Fruit fly (Drosophila melanogaster) whole organism, embryonic: Measurements from ENCODE around the gene Apoltp.
A peak's percentile ranks its signal among the peaks of the same experiment; 100 is the strongest.

Experiments
- B-H2 ChIP-seq: fragments of 200-800 bp; sonication (Bioruptor generic); optimal IDR thresholded peaks from 2 replicates; lab custom pipeline; 2018; ENCODE audit warnings: missing biosample characterization, mild to moderate bottlenecking, missing genetic modification characterization
- CG12236 ChIP-seq: fragments of 200-800 bp; sonication (Bioruptor generic); optimal IDR thresholded peaks from 2 replicates; lab custom pipeline; 2016; ENCODE audit warnings: missing biosample characterization, missing genetic modification characterization
- CG14014 ChIP-seq: fragments of 200-800 bp; sonication (Bioruptor generic); IDR thresholded peaks from 2 replicates; pipeline ENCODE4 v1.3.6; 2022; ENCODE audit warnings: missing biosample characterization, missing genetic modification characterization
- CG14667 ChIP-seq: fragments of 200-800 bp; sonication (Bioruptor generic); IDR thresholded peaks from 2 replicates; pipeline ENCODE4 v1.3.6; 2022; ENCODE audit warnings: missing biosample characterization, missing genetic modification characterization
- CG15011 ChIP-seq: fragments of 200-800 bp; sonication (Bioruptor generic); optimal IDR thresholded peaks from 3 replicates; lab custom pipeline; 2018; ENCODE audit warnings: missing biosample characterization, mild to moderate bottlenecking, missing genetic modification characterization
- CG17328 ChIP-seq: fragments of 200-800 bp; sonication (Bioruptor generic); IDR thresholded peaks from 2 replicates; pipeline ENCODE4 v1.3.6; 2022; ENCODE audit warnings: missing biosample characterization, missing genetic modification characterization
- CG3065 ChIP-seq: fragments of 200-800 bp; sonication (Bioruptor generic); optimal IDR thresholded peaks from 2 replicates; lab custom pipeline; 2016; ENCODE audit warnings: missing biosample characterization, missing genetic modification characterization
- CG31365 ChIP-seq: fragments of 200-800 bp; sonication (Bioruptor generic); optimal IDR thresholded peaks from 2 replicates; lab custom pipeline; 2018; ENCODE audit warnings: missing biosample characterization, mild to moderate bottlenecking, missing genetic modification characterization
- CG3163 ChIP-seq: fragments of 200-800 bp; sonication (Bioruptor generic); optimal IDR thresholded peaks from 3 replicates; lab custom pipeline; 2016; ENCODE audit warnings: missing biosample characterization, missing genetic modification characterization
- CG3281 ChIP-seq: fragments of 200-800 bp; sonication (Bioruptor generic); optimal IDR thresholded peaks from 3 replicates; lab custom pipeline; 2017; ENCODE audit warnings: missing biosample characterization, mild to moderate bottlenecking, missing genetic modification characterization
- CG33557 ChIP-seq: fragments of 200-800 bp; sonication (Bioruptor generic); optimal IDR thresholded peaks from 2 replicates; lab custom pipeline; 2019; ENCODE audit warnings: missing biosample characterization, mild to moderate bottlenecking, missing genetic modification characterization, moderate library complexity
- CG34224 ChIP-seq: fragments of 200-800 bp; sonication (Bioruptor generic); IDR thresholded peaks from 3 replicates; pipeline ENCODE4 v1.3.6; 2022; ENCODE audit warnings: missing biosample characterization, missing genetic modification characterization; ENCODE audit not compliant: partially characterized antibody
- CG7372 ChIP-seq: fragments of 200-800 bp; sonication (Bioruptor generic); IDR thresholded peaks from 2 replicates; pipeline ENCODE4 v1.3.6; 2022; ENCODE audit warnings: missing biosample characterization, missing genetic modification characterization
- CG7556 ChIP-seq: fragments of 200-800 bp; sonication (Bioruptor generic); optimal IDR thresholded peaks from 2 replicates; lab custom pipeline; 2017; ENCODE audit warnings: missing biosample characterization, mild to moderate bottlenecking, missing genetic modification characterization
- CG8765 ChIP-seq: fragments of 200-800 bp; sonication (Bioruptor generic); IDR thresholded peaks from 2 replicates; pipeline ENCODE4 v1.3.6; 2022; ENCODE audit warnings: missing biosample characterization, missing genetic modification characterization
- Eip74EF ChIP-seq, 2 experiments: fragments of 200-800 bp in 1 of 2; fragments of >200 bp in 1 of 2; sonication (Bioruptor generic) in 1 of 2; optimal IDR thresholded peaks; 2 replicates each; lab custom pipeline; 2017 to 2019; ENCODE audit warnings: missing biosample characterization in 2 of 2, missing genetic modification characterization in 2 of 2, mild to moderate bottlenecking in 1 of 2, moderate library complexity in 1 of 2
- Fer2 ChIP-seq: fragments of 200-800 bp; sonication (Bioruptor generic); optimal IDR thresholded peaks from 2 replicates; lab custom pipeline; 2018; ENCODE audit warnings: missing biosample characterization, mild to moderate bottlenecking, missing genetic modification characterization, moderate library complexity
- HLH4C ChIP-seq: fragments of 200-800 bp; sonication (Bioruptor generic); IDR thresholded peaks from 3 replicates; pipeline ENCODE4 v1.3.6; 2022; ENCODE audit warnings: missing biosample characterization, missing genetic modification characterization; ENCODE audit not compliant: partially characterized antibody
- Hr3 ChIP-seq: fragments of 200-800 bp; sonication (Bioruptor generic); optimal IDR thresholded peaks from 3 replicates; lab custom pipeline; 2016; ENCODE audit warnings: missing biosample characterization, missing genetic modification characterization
- Hr51 ChIP-seq, 2 experiments: fragments of 200-800 bp; sonication (Bioruptor generic); optimal IDR thresholded peaks; 2 replicates in 1 of 2; 3 replicates in 1 of 2; lab custom pipeline; 2016 to 2018; ENCODE audit warnings: missing biosample characterization in 2 of 2, missing genetic modification characterization in 2 of 2, mild to moderate bottlenecking in 1 of 2, moderate library complexity in 1 of 2
- Jarid2 ChIP-seq: fragments of 200-800 bp; sonication (Bioruptor generic); optimal IDR thresholded peaks from 3 replicates; lab custom pipeline; 2017; ENCODE audit warnings: mild to moderate bottlenecking, missing biosample characterization, missing genetic modification reagents, missing genetic modification characterization
- Mes4 ChIP-seq: fragments of 200-800 bp; sonication (Bioruptor generic); optimal IDR thresholded peaks from 2 replicates; lab custom pipeline; 2016; ENCODE audit warnings: missing biosample characterization, missing genetic modification characterization
- Rx ChIP-seq: fragments of 200-800 bp; sonication (Bioruptor generic); IDR thresholded peaks from 2 replicates; pipeline ENCODE4 v1.3.6; 2022; ENCODE audit warnings: missing biosample characterization, missing genetic modification characterization
- ara ChIP-seq: fragments of 200-800 bp; sonication (Bioruptor generic); IDR thresholded peaks from 2 replicates; pipeline ENCODE4 v1.3.6; 2022; ENCODE audit warnings: missing biosample characterization, missing genetic modification characterization
- bab2 ChIP-seq: fragments of 200-800 bp; sonication (Bioruptor generic); optimal IDR thresholded peaks from 2 replicates; lab custom pipeline; 2016; ENCODE audit warnings: missing biosample characterization, missing genetic modification characterization
- bbx ChIP-seq: fragments of 200-800 bp; sonication (Bioruptor generic); IDR thresholded peaks from 2 replicates; pipeline ENCODE4 v1.3.6; 2022; ENCODE audit warnings: missing biosample characterization, missing genetic modification characterization; ENCODE audit not compliant: partially characterized antibody
- bsh ChIP-seq, 2 experiments: fragments of 200-800 bp; sonication (Bioruptor generic); optimal IDR thresholded peaks; 2 replicates each; lab custom pipeline; 2017 to 2018; ENCODE audit warnings: mild to moderate bottlenecking in 2 of 2, missing biosample characterization in 2 of 2, missing genetic modification characterization in 2 of 2, moderate library complexity in 1 of 2
- crp ChIP-seq, 2 experiments: fragments of 200-800 bp; sonication (Bioruptor generic); optimal IDR thresholded peaks; 2 replicates in 1 of 2; 3 replicates in 1 of 2; lab custom pipeline; 2017; ENCODE audit warnings: missing biosample characterization in 2 of 2, missing genetic modification characterization in 2 of 2, mild to moderate bottlenecking in 1 of 2, moderate library complexity in 1 of 2
- dysf ChIP-seq: fragments of 200-800 bp; sonication (Bioruptor generic); IDR thresholded peaks from 3 replicates; pipeline ENCODE4 v1.3.6; 2022; ENCODE audit warnings: missing biosample characterization, missing genetic modification characterization
- esg ChIP-seq: fragments of 200-800 bp; sonication (Bioruptor generic); conservative IDR thresholded peaks from 2 replicates; pipeline ENCODE4 v1.3.6; 2022; ENCODE audit warnings: missing biosample characterization, missing genetic modification characterization
- exex ChIP-seq: fragments of 200-800 bp; sonication (Bioruptor generic); optimal IDR thresholded peaks from 4 replicates; lab custom pipeline; 2018; ENCODE audit warnings: missing biosample characterization, mild to moderate bottlenecking, missing genetic modification characterization, moderate library complexity
- fd96Cb ChIP-seq: fragments of 200-800 bp; sonication (Bioruptor generic); optimal IDR thresholded peaks from 2 replicates; lab custom pipeline; 2018; ENCODE audit warnings: missing biosample characterization, mild to moderate bottlenecking, missing genetic modification characterization, moderate library complexity
- grau ChIP-seq: fragments of 200-800 bp; optimal IDR thresholded peaks from 3 replicates; lab custom pipeline; 2019; ENCODE audit warnings: missing biosample characterization, mild to moderate bottlenecking, missing genetic modification characterization, moderate library complexity
- gsb-n ChIP-seq: fragments of 200-800 bp; sonication (Bioruptor generic); optimal IDR thresholded peaks from 3 replicates; lab custom pipeline; 2018; ENCODE audit warnings: missing biosample characterization, mild to moderate bottlenecking, missing genetic modification characterization
- jing ChIP-seq: fragments of 200-800 bp; sonication (Bioruptor generic); optimal IDR thresholded peaks from 2 replicates; lab custom pipeline; 2018; ENCODE audit warnings: missing biosample characterization, mild to moderate bottlenecking, missing genetic modification characterization
- lab ChIP-seq: fragments of 200-800 bp; sonication (Bioruptor generic); optimal IDR thresholded peaks from 3 replicates; lab custom pipeline; 2017; ENCODE audit warnings: missing biosample characterization, missing genetic modification characterization, mild to moderate bottlenecking, moderate library complexity, missing genetic modification reagents
- nom ChIP-seq: fragments of 200-800 bp; sonication (Bioruptor generic); optimal IDR thresholded peaks from 2 replicates; lab custom pipeline; 2017; ENCODE audit warnings: missing biosample characterization, missing genetic modification characterization, mild to moderate bottlenecking, moderate library complexity, missing genetic modification reagents
- org-1 ChIP-seq: fragments of 200-800 bp; sonication (Bioruptor generic); optimal IDR thresholded peaks from 2 replicates; lab custom pipeline; 2017; ENCODE audit warnings: missing biosample characterization, missing genetic modification characterization
- otp ChIP-seq: fragments of 200-800 bp; sonication (Bioruptor generic); IDR thresholded peaks from 3 replicates; pipeline ENCODE4, ENCODE4 v1.3.6; 2022; ENCODE audit warnings: missing biosample characterization, missing genetic modification characterization
- rib ChIP-seq: fragments of 200-800 bp; sonication (Bioruptor generic); IDR thresholded peaks from 2 replicates; pipeline ENCODE4 v1.3.6; 2022; ENCODE audit warnings: missing biosample characterization, missing genetic modification characterization
- sc ChIP-seq, 3 experiments: fragments of >200 bp in 2 of 3; fragments of 200-800 bp in 1 of 3; sonication (Bioruptor generic) in 1 of 3; optimal IDR thresholded peaks; 2 replicates in 2 of 3; 3 replicates in 1 of 3; lab custom pipeline; 2017; ENCODE audit warnings: mild to moderate bottlenecking in 1 of 3, missing biosample characterization in 1 of 3, missing genetic modification characterization in 1 of 3, missing genetic modification reagents in 1 of 3
- so ChIP-seq: fragments of 200-800 bp; sonication (Bioruptor generic); IDR thresholded peaks from 3 replicates; pipeline ENCODE4 v1.3.6; 2022; ENCODE audit warnings: missing biosample characterization, missing genetic modification characterization
- stc ChIP-seq: fragments of 200-800 bp; sonication (Bioruptor generic); IDR thresholded peaks from 2 replicates; pipeline ENCODE4 v1.3.6; 2022; ENCODE audit warnings: missing biosample characterization, missing genetic modification characterization
- tin ChIP-seq: fragments of 200-800 bp; sonication (Bioruptor generic); optimal IDR thresholded peaks from 3 replicates; lab custom pipeline; 2016; ENCODE audit warnings: missing biosample characterization, missing genetic modification characterization
- trem ChIP-seq: fragments of 200-800 bp; optimal IDR thresholded peaks from 3 replicates; lab custom pipeline; 2019; ENCODE audit warnings: missing biosample characterization, mild to moderate bottlenecking, missing genetic modification characterization, moderate library complexity
- vfl ChIP-seq: fragments of 200-800 bp; sonication (Bioruptor generic); optimal IDR thresholded peaks from 2 replicates; lab custom pipeline; 2016; ENCODE audit warnings: missing biosample characterization, missing genetic modification characterization
- vvl ChIP-seq: fragments of 200-800 bp; sonication (Bioruptor generic); IDR thresholded peaks from 2 replicates; pipeline ENCODE4 v1.3.6; 2022; ENCODE audit warnings: missing biosample characterization, missing genetic modification characterization
- wdn ChIP-seq: fragments of 200-800 bp; sonication (Bioruptor generic); IDR thresholded peaks from 2 replicates; pipeline ENCODE4 v1.3.6; 2022; ENCODE audit warnings: missing biosample characterization, missing genetic modification characterization

Gene Apoltp

dm6 chr2L:9594625-9595300 lies 39.2 kb upstream of the Apoltp start (continued):
- TF ChIP-seq CG3281 (no peak), fd96Cb (peak; percentile 52), Mes4 (GFP tag; lab: Kevin White, UChicago) (no peak), HLH4C (no peak), CG14667 (0 out of 2 replicates have a peak, but pooled peaks have one; percentile 13), tin (peak; percentile 5), vvl (GFP tag; lab: Robert Waterston, UW) (peak; percentile 56; the same call in 1 of the 2 replicates), wdn (GFP tag; lab: Robert Waterston, UW) (no peak), CG3163 (no peak), Jarid2 (GFP tag; lab: Kevin White, UChicago) (no peak), B-H2 (GFP tag; lab: Kevin White, UChicago) (no peak), CG12236 (GFP tag; lab: Kevin White, UChicago) (no peak), CG31365 (tag; lab: Kevin White, UChicago) (no peak), org-1 (GFP tag; lab: Kevin White, UChicago) (peak; percentile 6), Hr51 (GFP tag; optimal IDR thresholded peaks at IDR 0.05; lab: Kevin White, UChicago) (peak in 1 of 2 experiments; percentile 20), CG14014 (GFP tag; lab: Robert Waterston, UW) (0 out of 2 replicates have a peak, but pooled peaks have one; percentile 22), otp (GFP tag; lab: Robert Waterston, UW) (0 out of 3 replicates have a peak, but pooled peaks have one; percentile 12), CG33557 (GFP tag; lab: Kevin White, UChicago) (peak; percentile 23), CG3065 (GFP tag; lab: Kevin White, UChicago) (no peak), ara (GFP tag; lab: Robert Waterston, UW) (peak; percentile 68), Fer2 (tag; lab: Kevin White, UChicago) (no peak), sc (optimal IDR thresholded peaks at IDR 0.05; lab: Kevin White, UChicago) (no peak), sc (GFP tag; optimal IDR thresholded peaks at IDR 0.05; lab: Kevin White, UChicago) (peak; percentile 15), dysf (GFP tag; lab: Robert Waterston, UW) (peak; percentile 38; the same call in 1 of the 3 replicates), bbx (GFP tag; lab: Robert Waterston, UW) (no peak), gsb-n (tag; lab: Kevin White, UChicago) (peak; percentile 33), lab (peak; percentile 9), Hr3 (GFP tag; lab: Kevin White, UChicago) (peak; percentile 33), esg (GFP tag; lab: Robert Waterston, UW) (no peak), Eip74EF (GFP tag; optimal IDR thresholded peaks at IDR 0.05; lab: Kevin White, UChicago) (peak in 1 of 2 experiments; percentile 2), Rx (no peak), jing (GFP tag; lab: Kevin White, UChicago) (no peak), trem (tag; lab: Kevin White, UChicago) (peak; percentile 62), CG34224 (GFP tag; lab: Robert Waterston, UW) (no peak), rib (GFP tag; lab: Robert Waterston, UW) (no peak), CG8765 (GFP tag; lab: Robert Waterston, UW) (peak; percentile 43; the same call in 1 of the 2 replicates), exex (tag; lab: Kevin White, UChicago) (no peak), CG7556 (peak; percentile 42), so (no peak), CG15011 (GFP tag; lab: Kevin White, UChicago) (no peak), bab2 (GFP tag; lab: Kevin White, UChicago) (no peak), crp (GFP tag; optimal IDR thresholded peaks at IDR 0.05; lab: Kevin White, UChicago) (no peak), CG7372 (no peak), grau (peak; percentile 46), stc (GFP tag; lab: Robert Waterston, UW) (no peak), bsh (GFP tag; optimal IDR thresholded peaks at IDR 0.05; lab: Kevin White, UChicago) (peak in 1 of 2 experiments; percentile 78), nom (GFP tag; lab: Kevin White, UChicago) (no peak), CG17328 (GFP tag; lab: Robert Waterston, UW) (peak; percentile 71), vfl (GFP tag; lab: Kevin White, UChicago) (no peak)
